Worm (Caenorhabditis elegans) whole organism, L1 larva: ENCODE measurements around the gene fkh-9.

Experiments
- C34B4.2 ChIP-seq: sonication (generic microtip); optimal IDR thresholded peaks from 2 replicates; lab custom pipeline; 2017; ENCODE audit warnings: mild to moderate bottlenecking, missing genetic modification characterization, missing compliant biosample characterization
- F16B12.6 ChIP-seq: fragments of 150-350 bp; optimal IDR thresholded peaks from 2 replicates; lab custom pipeline; 2014; ENCODE audit warnings: missing biosample characterization, missing genetic modification characterization
- aly-2 ChIP-seq: fragments of 150-350 bp; optimal IDR thresholded peaks from 2 replicates; lab custom pipeline; 2014; ENCODE audit warnings: missing biosample characterization, missing genetic modification characterization
- blmp-1 ChIP-seq: fragments of 150-350 bp; optimal IDR thresholded peaks from 2 replicates; lab custom pipeline; 2014; ENCODE audit warnings: missing biosample characterization, missing genetic modification characterization
- ceh-63 ChIP-seq: fragments of 200-800 bp; sonication (Bioruptor generic); optimal IDR thresholded peaks from 2 replicates; lab custom pipeline; 2018; ENCODE audit warnings: mild to moderate bottlenecking, missing genetic modification characterization, missing compliant biosample characterization
- ceh-8 ChIP-seq: fragments of 200-800 bp; sonication (Bioruptor generic); optimal IDR thresholded peaks from 2 replicates; lab custom pipeline; 2018; ENCODE audit warnings: mild to moderate bottlenecking, missing genetic modification characterization, moderate library complexity, missing compliant biosample characterization
- ces-1 ChIP-seq: fragments of 150-350 bp; optimal IDR thresholded peaks from 2 replicates; lab custom pipeline; 2014; ENCODE audit warnings: missing biosample characterization, missing genetic modification reagents, missing genetic modification characterization
- dpl-1 ChIP-seq, 3 experiments: fragments of 150-350 bp in 2 of 3; sonication (generic microtip) in 1 of 3; optimal IDR thresholded peaks; 2 replicates each; lab custom pipeline; 2014 to 2017; ENCODE audit warnings: missing biosample characterization in 3 of 3, missing genetic modification characterization in 3 of 3, missing genetic modification reagents in 3 of 3
- efl-3 ChIP-seq: fragments of 200-800 bp; sonication (Bioruptor generic); optimal IDR thresholded peaks from 2 replicates; lab custom pipeline; 2018; ENCODE audit warnings: mild to moderate bottlenecking, missing genetic modification characterization, missing compliant biosample characterization
- fkh-4 ChIP-seq: sonication (generic microtip); optimal IDR thresholded peaks from 2 replicates; lab custom pipeline; 2016; ENCODE audit warnings: missing compliant biosample characterization, missing genetic modification characterization, borderline replicate concordance
- hlh-17 ChIP-seq: fragments of 200-800 bp; sonication (Bioruptor generic); optimal IDR thresholded peaks from 2 replicates; lab custom pipeline; 2018; ENCODE audit warnings: missing genetic modification characterization, mild to moderate bottlenecking, missing compliant biosample characterization, moderate library complexity, borderline replicate concordance
- hlh-4 ChIP-seq: sonication (generic microtip); optimal IDR thresholded peaks from 2 replicates; lab custom pipeline; 2016; ENCODE audit warnings: mild to moderate bottlenecking, missing genetic modification characterization, missing compliant biosample characterization
- hpl-2 ChIP-seq: fragments of 150-350 bp; optimal IDR thresholded peaks from 2 replicates; lab custom pipeline; 2014; ENCODE audit warnings: missing biosample characterization, missing genetic modification reagents, missing genetic modification characterization
- irx-1 ChIP-seq: sonication (generic microtip); optimal IDR thresholded peaks from 2 replicates; lab custom pipeline; 2016; ENCODE audit warnings: missing genetic modification characterization, missing compliant biosample characterization
- jun-1 ChIP-seq: fragments of 150-350 bp; optimal IDR thresholded peaks from 2 replicates; lab custom pipeline; 2014; ENCODE audit warnings: missing biosample characterization, missing genetic modification reagents, missing genetic modification characterization
- lin-14 ChIP-seq: fragments of 200-800 bp; sonication (Bioruptor generic); optimal IDR thresholded peaks from 2 replicates; lab custom pipeline; 2018; ENCODE audit warnings: mild to moderate bottlenecking, missing genetic modification characterization, moderate library complexity, missing compliant biosample characterization
- lin-35 ChIP-seq, 2 experiments: fragments of 150-350 bp; optimal IDR thresholded peaks; 2 replicates each; lab custom pipeline; 2014; ENCODE audit warnings: missing biosample characterization in 2 of 2, missing genetic modification characterization in 2 of 2, missing genetic modification reagents in 2 of 2
- lin-39 ChIP-seq: fragments of 150-350 bp; optimal IDR thresholded peaks from 2 replicates; lab custom pipeline; 2014; ENCODE audit warnings: missing biosample characterization, missing genetic modification reagents, missing genetic modification characterization
- lir-3 ChIP-seq: sonication (generic microtip); optimal IDR thresholded peaks from 2 replicates; lab custom pipeline; 2016; ENCODE audit warnings: mild to moderate bottlenecking, missing genetic modification characterization, moderate library complexity, missing compliant biosample characterization; ENCODE audit not compliant: poor library complexity
- lsy-2 ChIP-seq, 2 experiments: fragments of 150-350 bp; optimal IDR thresholded peaks; 2 replicates each; lab custom pipeline; 2014; ENCODE audit warnings: missing biosample characterization in 2 of 2, missing genetic modification characterization in 2 of 2
- mdl-1 ChIP-seq, 2 experiments: fragments of 150-350 bp; optimal IDR thresholded peaks; 2 replicates each; lab custom pipeline; 2014 to 2017; ENCODE audit warnings: missing biosample characterization in 2 of 2, missing genetic modification characterization in 2 of 2, inconsistent platforms in 1 of 2
- mep-1 ChIP-seq: fragments of 150-350 bp; optimal IDR thresholded peaks from 2 replicates; lab custom pipeline; 2014; ENCODE audit warnings: missing biosample characterization, missing genetic modification characterization
- nhr-11 ChIP-seq: fragments of 150-350 bp; optimal IDR thresholded peaks from 2 replicates; lab custom pipeline; 2014; ENCODE audit warnings: missing biosample characterization, missing genetic modification characterization
- nhr-20 ChIP-seq: sonication (generic microtip); optimal IDR thresholded peaks from 2 replicates; lab custom pipeline; 2016; ENCODE audit warnings: mild to moderate bottlenecking, missing genetic modification characterization, missing compliant biosample characterization
- nhr-237 ChIP-seq: fragments of 150-350 bp; optimal IDR thresholded peaks from 2 replicates; lab custom pipeline; 2014; ENCODE audit warnings: missing biosample characterization, missing genetic modification characterization
- nhr-28 ChIP-seq: fragments of 150-350 bp; optimal IDR thresholded peaks from 2 replicates; lab custom pipeline; 2014; ENCODE audit warnings: missing biosample characterization, missing genetic modification characterization
- nhr-77 ChIP-seq: fragments of 150-350 bp; optimal IDR thresholded peaks from 2 replicates; lab custom pipeline; 2014; ENCODE audit warnings: missing biosample characterization, missing genetic modification characterization
- nhr-84 ChIP-seq: sonication (generic microtip); optimal IDR thresholded peaks from 2 replicates; lab custom pipeline; 2017; ENCODE audit warnings: missing biosample characterization, missing genetic modification characterization
- nhr-85 ChIP-seq: sonication (generic microtip); peaks from one replicate; lab custom pipeline; 2016; ENCODE audit warnings: missing genetic modification characterization, inconsistent platforms, missing compliant biosample characterization
- rnt-1 ChIP-seq: sonication (generic microtip); optimal IDR thresholded peaks from 2 replicates; lab custom pipeline; 2016; ENCODE audit warnings: mild to moderate bottlenecking, missing genetic modification characterization, moderate library complexity, missing compliant biosample characterization
- snu-23 ChIP-seq: sonication (generic microtip); optimal IDR thresholded peaks from 2 replicates; lab custom pipeline; 2016; ENCODE audit warnings: missing genetic modification characterization, missing compliant biosample characterization
- sup-37 ChIP-seq: fragments of 200-800 bp; sonication (Bioruptor generic); optimal IDR thresholded peaks from 2 replicates; lab custom pipeline; 2018; ENCODE audit warnings: mild to moderate bottlenecking, missing genetic modification characterization, missing compliant biosample characterization
- tbx-2 ChIP-seq: sonication (generic microtip); optimal IDR thresholded peaks from 2 replicates; lab custom pipeline; 2016; ENCODE audit warnings: missing genetic modification characterization, missing compliant biosample characterization
- unc-86 ChIP-seq: sonication (generic microtip); optimal IDR thresholded peaks from 2 replicates; lab custom pipeline; 2016; ENCODE audit warnings: missing genetic modification characterization, missing compliant biosample characterization
- unc-98 ChIP-seq: fragments of 200-800 bp; sonication (Bioruptor generic); IDR thresholded peaks from 2 replicates; pipeline ENCODE4 v1.3.6; 2022; ENCODE audit warnings: missing genetic modification characterization, missing compliant biosample characterization
- vab-15 ChIP-seq: sonication (generic microtip); optimal IDR thresholded peaks from 2 replicates; lab custom pipeline; 2017; ENCODE audit warnings: missing genotype, mild to moderate bottlenecking, missing genetic modification characterization, missing compliant biosample characterization
- ztf-11 ChIP-seq, 2 experiments: sonication (generic microtip); optimal IDR thresholded peaks; 2 replicates each; lab custom pipeline; 2016 to 2017; ENCODE audit warnings: missing genetic modification characterization in 2 of 2, missing biosample characterization in 1 of 2, missing compliant biosample characterization in 1 of 2

Gene fkh-9

ce11 chrX:3795642-3796041, 31.1 kb downstream of the fkh-9 start, which contains the start of gene F35A5.5:
Gene F35A5.5 (minus strand): TSS chrX:3795742.
- TF ChIP-seq ceh-8 (GFP tag; lab: Kevin White, UChicago) (no peak), lin-39 (tag; lab: Kevin White, UChicago) (no peak), rnt-1 (tag; lab: Kevin White, UChicago) (no peak), nhr-28 (tag; lab: Kevin White, UChicago) (no peak), ceh-63 (GFP tag; lab: Kevin White, UChicago) (no peak), jun-1 (tag; lab: Kevin White, UChicago) (no peak), efl-3 (GFP tag; lab: Kevin White, UChicago) (no peak), nhr-237 (tag; lab: Kevin White, UChicago) (no peak), lin-35 (GFP tag; optimal IDR thresholded peaks at IDR 0.05; lab: Kevin White, UChicago) (no peak), blmp-1 (tag; lab: Kevin White, UChicago) (no peak), nhr-84 (tag; lab: Kevin White, UChicago) (no peak), nhr-20 (tag; lab: Kevin White, UChicago) (no peak), vab-15 (tag; lab: Kevin White, UChicago) (no peak)

- TF ChIP-seq nhr-85 (tag; lab: Kevin White, UChicago) = peak; percentile 1
- no peak for TF ChIP-seq nhr-28 (tag; lab: Kevin White, UChicago)
- TF ChIP-seq, all 84 proteins: peak for 1
Observed at ce11 chrX:3794161-3794560, 32.6 kb downstream of the fkh-9 start.

ce11 chrX:3793389-3793788, 33.4 kb downstream of the fkh-9 start:
- TF ChIP-seq nhr-237 (tag; lab: Kevin White, UChicago) (no peak), lin-35 (GFP tag; optimal IDR thresholded peaks at IDR 0.05; lab: Kevin White, UChicago) (peak in 1 of 2 experiments; percentile 5), snu-23 (GFP tag; lab: Kevin White, UChicago) (peak; percentile 35), mep-1 (no peak), nhr-11 (tag; lab: Kevin White, UChicago) (no peak), ceh-8 (GFP tag; lab: Kevin White, UChicago) (no peak), irx-1 (no peak), aly-2 (tag; lab: Kevin White, UChicago) (no peak), lin-14 (GFP tag; lab: Kevin White, UChicago) (peak; percentile 2), hpl-2 (GFP tag; lab: Kevin White, UChicago) (no peak), C34B4.2 (no peak)

- TF ChIP-seq fkh-4 (tag; lab: Kevin White, UChicago) = no peak
- TF ChIP-seq ztf-11 (tag; optimal IDR thresholded peaks at IDR 0.05; lab: Kevin White, UChicago) = no peak
- no peak for TF ChIP-seq hlh-4 (tag; lab: Kevin White, UChicago)
- no peak for TF ChIP-seq ces-1 (GFP tag; lab: Kevin White, UChicago)
- no peak for TF ChIP-seq mdl-1 (tag; optimal IDR thresholded peaks at IDR 0.05; lab: Kevin White, UChicago)
- TF ChIP-seq nhr-11 (tag; lab: Kevin White, UChicago) = no peak
- no peak for TF ChIP-seq dpl-1 (GFP tag; optimal IDR thresholded peaks at IDR 0.05; lab: Kevin White, UChicago)
- TF ChIP-seq F16B12.6 (tag; lab: Kevin White, UChicago) = no peak
- TF ChIP-seq unc-98 (GFP tag; lab: Robert Waterston, UW) = no peak
- TF ChIP-seq nhr-85 (tag; lab: Kevin White, UChicago) = no peak
- TF ChIP-seq unc-86 (tag; lab: Kevin White, UChicago) = no peak
- no peak for TF ChIP-seq lsy-2 (tag; optimal IDR thresholded peaks at IDR 0.05; lab: Kevin White, UChicago)
- no peak for TF ChIP-seq nhr-77 (tag; lab: Kevin White, UChicago)
- TF ChIP-seq snu-23 (GFP tag; lab: Kevin White, UChicago) = no peak
- no peak for TF ChIP-seq tbx-2 (tag; lab: Kevin White, UChicago)
- TF ChIP-seq hlh-17 = no peak
- no peak for TF ChIP-seq sup-37 (GFP tag; lab: Kevin White, UChicago)
- no peak for TF ChIP-seq lir-3
Observed at ce11 chrX:3792715-3793114, 34.0 kb downstream of the fkh-9 start, which contains the start of gene idpp-5. Gene idpp-5 (minus strand): TSS chrX:3792815.
